Worm (Caenorhabditis elegans) whole organism, L2 larva: Measurements from ENCODE around the gene cyn-9.

Experiments used
- egl-27 ChIP-seq: sonication (generic microtip); optimal IDR thresholded peaks from 3 replicates; lab custom pipeline; 2017; ENCODE audit warnings: missing biosample characterization, missing genetic modification reagents, missing genetic modification characterization
- fos-1 ChIP-seq: fragments of 150-350 bp; optimal IDR thresholded peaks from 2 replicates; lab custom pipeline; 2014; ENCODE audit warnings: missing biosample characterization, missing genetic modification characterization
- gmeb-1 ChIP-seq: fragments of 150-350 bp; optimal IDR thresholded peaks from 2 replicates; lab custom pipeline; 2014; ENCODE audit warnings: missing biosample characterization, missing genetic modification characterization
- nhr-25 ChIP-seq: fragments of 150-350 bp; sonication (generic microtip); optimal IDR thresholded peaks from 3 replicates; lab custom pipeline; 2014; ENCODE audit warnings: missing biosample characterization, missing genetic modification characterization
- nhr-6 ChIP-seq: fragments of 150-350 bp; optimal IDR thresholded peaks from 2 replicates; lab custom pipeline; 2014; ENCODE audit warnings: missing biosample characterization, missing genetic modification characterization
- sma-3 ChIP-seq: sonication (generic microtip); optimal IDR thresholded peaks from 2 replicates; lab custom pipeline; 2016; ENCODE audit warnings: missing genetic modification reagents, missing genetic modification characterization, missing compliant biosample characterization

cyn-9 gene

DNA sequence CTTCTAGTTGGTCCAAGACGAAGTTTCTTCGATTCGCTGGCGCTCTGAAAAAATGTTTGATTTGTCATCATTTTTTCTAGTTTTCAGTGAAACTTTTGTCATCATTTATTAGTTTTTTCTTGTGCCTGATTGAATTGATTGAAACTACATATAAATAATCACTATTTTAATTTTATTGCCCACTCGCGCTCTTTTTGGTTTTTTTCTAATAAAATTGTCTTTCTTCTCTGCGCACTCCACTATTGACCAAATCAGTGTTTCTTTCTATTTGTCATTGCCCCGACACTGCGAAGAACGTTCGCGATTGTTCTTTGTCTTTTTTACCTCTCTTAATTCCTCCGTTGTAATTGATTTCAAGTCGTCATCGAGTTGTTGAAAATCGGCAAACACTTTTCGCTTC lies 49.2 kb downstream of the cyn-9 start:
- peak; percentile 7 for TF ChIP-seq nhr-25 (tag; lab: Kevin White, UChicago)
- peak; percentile 35 for TF ChIP-seq fos-1 (tag; lab: Kevin White, UChicago)
- TF ChIP-seq sma-3 (GFP tag; lab: Kevin White, UChicago) = peak; percentile 22
- no peak for TF ChIP-seq egl-27 (tag; lab: Kevin White, UChicago)

DNA sequence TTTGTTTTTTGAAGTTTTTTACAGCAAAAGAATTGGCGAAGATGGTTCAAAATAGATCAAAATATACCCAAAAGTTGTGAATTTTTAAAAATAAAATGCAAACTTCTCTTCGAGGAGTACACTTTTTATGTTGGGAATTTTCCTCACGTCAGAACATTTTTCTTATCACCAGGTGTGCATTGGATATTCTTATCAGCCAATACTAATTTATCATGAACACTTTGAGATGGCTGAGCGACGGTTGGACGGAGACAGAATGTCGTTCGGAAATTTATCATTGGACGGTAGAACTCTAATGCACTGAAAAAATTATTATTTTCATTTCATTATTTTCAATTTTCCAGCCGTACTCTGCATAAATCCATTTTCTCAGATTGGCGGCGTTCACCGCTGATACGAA lies 50.1 kb downstream of the cyn-9 start:
- TF ChIP-seq nhr-6 (tag; lab: Kevin White, UChicago) (no peak), fos-1 (tag; lab: Kevin White, UChicago) (peak; percentile 54), gmeb-1 (no peak)
